Fruit fly (Drosophila melanogaster): Measurements from ENCODE around the gene Nnf1b.

Gene Nnf1b

dm6 chr2L:850727-851257 lies 40.4 kb downstream of the Nnf1b start, which contains the start of gene drongo (continued):
- peak; percentile 95 for TF ChIP-seq Dp (GFP tag; optimal IDR thresholded peaks at IDR 0.05)
- TF ChIP-seq HHEX (GFP tag; optimal IDR thresholded peaks at IDR 0.05) = peak; percentile 54
- no peak for TF ChIP-seq CG2889 (GFP tag; IDR thresholded peaks at IDR 0.05)
- no peak for TF ChIP-seq CG32767 (GFP tag; IDR thresholded peaks at IDR 0.05)
- peak; percentile 90 for TF ChIP-seq Med (GFP tag)
- TF ChIP-seq CG1792 (GFP tag; optimal IDR thresholded peaks at IDR 0.05) = no peak
- TF ChIP-seq p53 (GFP tag; optimal IDR thresholded peaks at IDR 0.05) = peak; percentile 50
- TF ChIP-seq esg (GFP tag; conservative IDR thresholded peaks at IDR 0.05) = no peak
- peak; percentile 54 for TF ChIP-seq Fer1 (GFP tag; optimal IDR thresholded peaks at IDR 0.05)
- no peak for TF ChIP-seq CG1647 (GFP tag; optimal IDR thresholded peaks at IDR 0.05)
- TF ChIP-seq grn (GFP tag; optimal IDR thresholded peaks at IDR 0.05) = no peak
- TF ChIP-seq bab2 (GFP tag; optimal IDR thresholded peaks at IDR 0.05) = peak; percentile 27
- TF ChIP-seq CG17328 (GFP tag; IDR thresholded peaks at IDR 0.05) = peak; percentile 32; the same call in 1 of the 2 replicates
- TF ChIP-seq Lpt (GFP tag; optimal IDR thresholded peaks at IDR 0.05) = no peak
- TF ChIP-seq ftz-f1 (GFP tag; optimal IDR thresholded peaks at IDR 0.05) = peak; percentile 9
- no peak for TF ChIP-seq Mad (GFP tag; optimal IDR thresholded peaks at IDR 0.05)
- TF ChIP-seq HmgD (GFP tag; optimal IDR thresholded peaks at IDR 0.05) = peak; percentile 67
- no peak for TF ChIP-seq tgo (GFP tag; IDR thresholded peaks at IDR 0.05)
- peak; percentile 4 for TF ChIP-seq CG4617 (GFP tag; optimal IDR thresholded peaks at IDR 0.05; ENCODE audit: borderline replicate concordance)
- no peak for TF ChIP-seq Ptx1 (GFP tag; IDR thresholded peaks at IDR 0.05)
- no peak for TF ChIP-seq Ets65A (GFP tag)
- TF ChIP-seq CG17186 (GFP tag; optimal IDR thresholded peaks at IDR 0.05) = peak; percentile 58
- no peak for TF ChIP-seq z (GFP tag; IDR thresholded peaks at IDR 0.05)
- peak; percentile 8 for TF ChIP-seq CG9876 (GFP tag; optimal IDR thresholded peaks at IDR 0.05)
- TF ChIP-seq CG2120 (GFP tag; optimal IDR thresholded peaks at IDR 0.05) = peak; percentile 50
- no peak for TF ChIP-seq bigmax (GFP tag; optimal IDR thresholded peaks at IDR 0.05)
- peak; percentile 57 for TF ChIP-seq CG34376 (GFP tag; optimal IDR thresholded peaks at IDR 0.05)
- no peak for TF ChIP-seq CG11093 (GFP tag; IDR thresholded peaks at IDR 0.05)
- no peak for TF ChIP-seq CG8478 (optimal IDR thresholded peaks at IDR 0.05)
- peak; percentile 87 for TF ChIP-seq Lhr (GFP tag; optimal IDR thresholded peaks at IDR 0.05)
- TF ChIP-seq Spps (tag; optimal IDR thresholded peaks at IDR 0.05) = no peak
- TF ChIP-seq ewg (GFP tag; optimal IDR thresholded peaks at IDR 0.05) = peak; percentile 15
- TF ChIP-seq CG17829 (tag; optimal IDR thresholded peaks at IDR 0.05) = peak; percentile 58
- peak; percentile 45; the same call in 1 of the 4 replicates for TF ChIP-seq Dll (GFP tag; IDR thresholded peaks at IDR 0.05; ENCODE audit: partially characterized antibody)
- no peak for TF ChIP-seq CG10321 (GFP tag; IDR thresholded peaks at IDR 0.05)
- TF ChIP-seq Mes4 (GFP tag; optimal IDR thresholded peaks at IDR 0.05) = no peak
- TF ChIP-seq CG4282 (GFP tag; optimal IDR thresholded peaks at IDR 0.05) = no peak
- peak; percentile 85 for TF ChIP-seq rib (GFP tag; IDR thresholded peaks at IDR 0.05)
- no peak for TF ChIP-seq fd102C (GFP tag; optimal IDR thresholded peaks at IDR 0.05)
- TF ChIP-seq MTF-1 (GFP tag; optimal IDR thresholded peaks at IDR 0.05; ENCODE audit: borderline replicate concordance) = no peak
- TF ChIP-seq TFAM (GFP tag; optimal IDR thresholded peaks at IDR 0.05) = no peak
- no peak for TF ChIP-seq wdn (GFP tag; IDR thresholded peaks at IDR 0.05)
- TF ChIP-seq danr (GFP tag; IDR thresholded peaks at IDR 0.05) = no peak
- TF ChIP-seq Asciz (GFP tag; optimal IDR thresholded peaks at IDR 0.05) = peak; percentile 1
- peak; percentile 19 for TF ChIP-seq CG7928 (GFP tag; optimal IDR thresholded peaks at IDR 0.05)
- TF ChIP-seq Ssrp (tag; optimal IDR thresholded peaks at IDR 0.05) = no peak
- peak; percentile 59 for TF ChIP-seq odd (GFP tag; optimal IDR thresholded peaks at IDR 0.05)
- no peak for TF ChIP-seq fu2 (GFP tag; optimal IDR thresholded peaks at IDR 0.05)
- TF ChIP-seq Dfd (GFP tag; optimal IDR thresholded peaks at IDR 0.05) = no peak
- no peak for TF ChIP-seq jumu (GFP tag; optimal IDR thresholded peaks at IDR 0.05)
- peak in 1 of 2 experiments; percentile 14 for TF ChIP-seq Hr51 (GFP tag; optimal IDR thresholded peaks at IDR 0.05)
- no peak for TF ChIP-seq wor (GFP tag; IDR thresholded peaks at IDR 0.05)

All from whole organism, embryonic.